Fruit fly (Drosophila melanogaster) whole organism, embryonic: Measurements from ENCODE around the gene COX7B.

Source experiments
- ATbp ChIP-seq: fragments of 200-800 bp; sonication (Bioruptor generic); optimal IDR thresholded peaks from 2 replicates; lab custom pipeline; 2017; ENCODE audit warnings: missing biosample characterization, mild to moderate bottlenecking, missing genetic modification characterization, missing genetic modification reagents
- CG10147 ChIP-seq: fragments of 200-800 bp; sonication (Bioruptor generic); optimal IDR thresholded peaks from 2 replicates; lab custom pipeline; 2019; ENCODE audit warnings: missing biosample characterization, mild to moderate bottlenecking, missing genetic modification characterization, moderate library complexity
- CG10209 ChIP-seq: fragments of 200-800 bp; sonication (Bioruptor generic); optimal IDR thresholded peaks from 3 replicates; lab custom pipeline; 2017; ENCODE audit warnings: missing biosample characterization, mild to moderate bottlenecking, missing genetic modification characterization, missing genetic modification reagents
- CG10431 ChIP-seq: fragments of 200-800 bp; sonication (Bioruptor generic); optimal IDR thresholded peaks from 3 replicates; lab custom pipeline; 2018; ENCODE audit warnings: missing biosample characterization, mild to moderate bottlenecking, missing genetic modification characterization
- CG10543 ChIP-seq: fragments of 200-800 bp; sonication (Bioruptor generic); optimal IDR thresholded peaks from 3 replicates; lab custom pipeline; 2017; ENCODE audit warnings: missing biosample characterization, mild to moderate bottlenecking, missing genetic modification characterization, moderate library complexity
- CG10959 ChIP-seq: fragments of 200-800 bp; sonication (Bioruptor generic); IDR thresholded peaks from 2 replicates; pipeline ENCODE4 v1.3.6; 2022; ENCODE audit warnings: missing biosample characterization, missing genetic modification characterization
- CG11560 ChIP-seq: fragments of 200-800 bp; sonication (Bioruptor generic); IDR thresholded peaks from 3 replicates; pipeline ENCODE4 v1.3.6; 2022; ENCODE audit warnings: missing biosample characterization, missing genetic modification characterization
- CG1529 ChIP-seq: fragments of 200-800 bp; sonication (Bioruptor generic); optimal IDR thresholded peaks from 3 replicates; lab custom pipeline; 2018; ENCODE audit warnings: missing biosample characterization, missing genetic modification characterization
- CG1792 ChIP-seq: fragments of 200-800 bp; sonication (Bioruptor generic); optimal IDR thresholded peaks from 2 replicates; lab custom pipeline; 2016; ENCODE audit warnings: missing biosample characterization, missing genetic modification characterization
- CG1832 ChIP-seq: fragments of 200-800 bp; sonication (Bioruptor generic); optimal IDR thresholded peaks from 2 replicates; lab custom pipeline; 2017; ENCODE audit warnings: missing biosample characterization, mild to moderate bottlenecking, missing genetic modification characterization, inconsistent platforms
- CG18764 ChIP-seq: fragments of 200-800 bp; sonication (Bioruptor generic); optimal IDR thresholded peaks from 3 replicates; lab custom pipeline; 2016; ENCODE audit warnings: missing biosample characterization, missing genetic modification characterization
- CG2202 ChIP-seq: fragments of 200-800 bp; sonication (Bioruptor generic); optimal IDR thresholded peaks from 2 replicates; lab custom pipeline; 2018; ENCODE audit warnings: missing biosample characterization, mild to moderate bottlenecking, missing genetic modification characterization
- CG2712 ChIP-seq: fragments of 200-800 bp; optimal IDR thresholded peaks from 3 replicates; lab custom pipeline; 2019; ENCODE audit warnings: missing biosample characterization, mild to moderate bottlenecking, missing genetic modification characterization, moderate library complexity
- CG31365 ChIP-seq: fragments of 200-800 bp; sonication (Bioruptor generic); optimal IDR thresholded peaks from 2 replicates; lab custom pipeline; 2018; ENCODE audit warnings: missing biosample characterization, mild to moderate bottlenecking, missing genetic modification characterization
- CG3726 ChIP-seq: fragments of 200-800 bp; sonication (Bioruptor generic); IDR thresholded peaks from 3 replicates; pipeline ENCODE4, ENCODE4 v1.3.6; 2022; ENCODE audit warnings: missing biosample characterization, missing genetic modification characterization
- CG42726 ChIP-seq: fragments of 200-800 bp; sonication (Bioruptor generic); IDR thresholded peaks from 2 replicates; pipeline ENCODE4 v1.3.6; 2022; ENCODE audit warnings: missing biosample characterization, missing genetic modification characterization; ENCODE audit not compliant: partially characterized antibody
- CG4282 ChIP-seq: fragments of 200-800 bp; sonication (Bioruptor generic); optimal IDR thresholded peaks from 2 replicates; lab custom pipeline; 2016; ENCODE audit warnings: missing biosample characterization, missing genetic modification characterization
- CG4328 ChIP-seq: fragments of 200-800 bp; sonication (Bioruptor generic); optimal IDR thresholded peaks from 3 replicates; lab custom pipeline; 2017; ENCODE audit warnings: missing biosample characterization, missing genetic modification reagents, missing genetic modification characterization
- CG4820 ChIP-seq: fragments of 200-800 bp; sonication (Bioruptor generic); optimal IDR thresholded peaks from 3 replicates; lab custom pipeline; 2016; ENCODE audit warnings: missing biosample characterization, missing genetic modification characterization
- CG8388 ChIP-seq: fragments of 200-800 bp; sonication (Bioruptor generic); optimal IDR thresholded peaks from 2 replicates; lab custom pipeline; 2019; ENCODE audit warnings: missing biosample characterization, mild to moderate bottlenecking, missing genetic modification characterization, moderate library complexity
- CG9797 ChIP-seq: fragments of 200-800 bp; sonication (Bioruptor generic); optimal IDR thresholded peaks from 3 replicates; lab custom pipeline; 2018; ENCODE audit warnings: missing biosample characterization, mild to moderate bottlenecking, missing genetic modification characterization
- CoRest ChIP-seq: fragments of 200-800 bp; sonication (Bioruptor generic); optimal IDR thresholded peaks from 3 replicates; lab custom pipeline; 2018; ENCODE audit warnings: missing biosample characterization, mild to moderate bottlenecking, missing genetic modification characterization, moderate library complexity
- Fer2 ChIP-seq: fragments of 200-800 bp; sonication (Bioruptor generic); optimal IDR thresholded peaks from 2 replicates; lab custom pipeline; 2018; ENCODE audit warnings: missing biosample characterization, mild to moderate bottlenecking, missing genetic modification characterization, moderate library complexity
- Gug ChIP-seq: fragments of 200-800 bp; sonication (Bioruptor generic); IDR thresholded peaks from 4 replicates; pipeline ENCODE4 v1.3.6; 2022; ENCODE audit warnings: missing biosample characterization, missing genetic modification characterization
- HHEX ChIP-seq: fragments of 200-800 bp; sonication (Bioruptor generic); optimal IDR thresholded peaks from 3 replicates; lab custom pipeline; 2017; ENCODE audit warnings: missing biosample characterization, mild to moderate bottlenecking, missing genetic modification characterization, missing genetic modification reagents
- HmgZ ChIP-seq: fragments of 200-800 bp; sonication (Bioruptor generic); optimal IDR thresholded peaks from 2 replicates; lab custom pipeline; 2018; ENCODE audit warnings: missing biosample characterization, mild to moderate bottlenecking, missing genetic modification characterization
- Hr78 ChIP-seq, 2 experiments: fragments of 200-800 bp in 1 of 2; fragments of >200 bp in 1 of 2; sonication (Bioruptor generic) in 1 of 2; optimal IDR thresholded peaks; 2 replicates each; lab custom pipeline; 2017 to 2019; ENCODE audit warnings: missing biosample characterization in 2 of 2, missing genetic modification characterization in 2 of 2, mild to moderate bottlenecking in 1 of 2, moderate library complexity in 1 of 2
- Lhr ChIP-seq: fragments of 200-800 bp; sonication (Bioruptor generic); optimal IDR thresholded peaks from 3 replicates; lab custom pipeline; 2017; ENCODE audit warnings: mild to moderate bottlenecking, missing biosample characterization, missing genetic modification reagents, missing genetic modification characterization
- Neu2 ChIP-seq: fragments of 200-800 bp; sonication (Bioruptor generic); optimal IDR thresholded peaks from 3 replicates; lab custom pipeline; 2016; ENCODE audit warnings: missing biosample characterization, missing genetic modification characterization, borderline replicate concordance
- Oaz ChIP-seq: fragments of 200-800 bp; sonication (Bioruptor generic); IDR thresholded peaks from 2 replicates; pipeline ENCODE4 v1.3.6; 2022; ENCODE audit warnings: missing biosample characterization, missing genetic modification characterization
- Optix ChIP-seq: fragments of 200-800 bp; sonication (Bioruptor generic); IDR thresholded peaks from 3 replicates; pipeline ENCODE4 v1.3.6; 2022; ENCODE audit warnings: missing biosample characterization, missing genetic modification characterization
- Rfx ChIP-seq: fragments of 200-800 bp; sonication (Bioruptor generic); IDR thresholded peaks from 2 replicates; pipeline ENCODE4 v1.3.6; 2022; ENCODE audit warnings: missing biosample characterization, missing genetic modification characterization
- Sin3A ChIP-seq: fragments of >200 bp; optimal IDR thresholded peaks from 2 replicates; lab custom pipeline; 2018
- Usf ChIP-seq: fragments of 200-800 bp; sonication (Bioruptor generic); optimal IDR thresholded peaks from 2 replicates; lab custom pipeline; 2017; ENCODE audit warnings: missing genotype, missing biosample characterization, missing genetic modification characterization
- bcd ChIP-seq: fragments of 200-800 bp; sonication (Bioruptor generic); optimal IDR thresholded peaks from 2 replicates; lab custom pipeline; 2017; ENCODE audit warnings: missing biosample characterization, mild to moderate bottlenecking, missing genetic modification characterization
- caup ChIP-seq: fragments of 200-800 bp; sonication (Bioruptor generic); optimal IDR thresholded peaks from 3 replicates; lab custom pipeline; 2017; ENCODE audit warnings: missing biosample characterization, mild to moderate bottlenecking, missing genetic modification characterization, moderate library complexity; ENCODE audit not compliant: severe bottlenecking
- gcm2 ChIP-seq: fragments of 200-800 bp; sonication (Bioruptor generic); optimal IDR thresholded peaks from 2 replicates; lab custom pipeline; 2016; ENCODE audit warnings: missing biosample characterization, missing genetic modification characterization
- hkb ChIP-seq, 2 experiments: fragments of 200-800 bp in 1 of 2; fragments of >200 bp in 1 of 2; sonication (Bioruptor generic) in 1 of 2; IDR thresholded peaks in 1 of 2; optimal IDR thresholded peaks in 1 of 2; 2 replicates each; pipeline versions ENCODE4 v1.3.6 to Lab custom; 2017 to 2022; ENCODE audit warnings: missing biosample characterization in 1 of 2, missing genetic modification characterization in 1 of 2
- jumu ChIP-seq: fragments of 200-800 bp; sonication (Bioruptor generic); optimal IDR thresholded peaks from 3 replicates; lab custom pipeline; 2016; ENCODE audit warnings: missing biosample characterization, missing genetic modification characterization
- lmd ChIP-seq: fragments of 200-800 bp; sonication (Bioruptor generic); IDR thresholded peaks from 2 replicates; pipeline ENCODE4 v1.3.6; 2022; ENCODE audit warnings: missing biosample characterization, missing genetic modification characterization
- nerfin-2 ChIP-seq: fragments of 200-800 bp; sonication (Bioruptor generic); IDR thresholded peaks from 2 replicates; pipeline ENCODE4 v1.3.6; 2022; ENCODE audit warnings: missing biosample characterization, missing genetic modification characterization; ENCODE audit not compliant: partially characterized antibody
- ro ChIP-seq: fragments of 200-800 bp; sonication (Bioruptor generic); IDR thresholded peaks from 2 replicates; pipeline ENCODE4 v1.3.6; 2022; ENCODE audit warnings: missing biosample characterization, missing genetic modification characterization
- slp2 ChIP-seq: fragments of 200-800 bp; sonication (Bioruptor generic); optimal IDR thresholded peaks from 2 replicates; lab custom pipeline; 2016; ENCODE audit warnings: missing biosample characterization, missing genetic modification characterization
- tna ChIP-seq: fragments of 200-800 bp; sonication (Bioruptor generic); IDR thresholded peaks from 2 replicates; pipeline ENCODE4 v1.3.6; 2022; ENCODE audit warnings: missing biosample characterization, missing genetic modification characterization; ENCODE audit not compliant: partially characterized antibody
- trem ChIP-seq: fragments of 200-800 bp; optimal IDR thresholded peaks from 3 replicates; lab custom pipeline; 2019; ENCODE audit warnings: missing biosample characterization, mild to moderate bottlenecking, missing genetic modification characterization, moderate library complexity
- trh ChIP-seq: fragments of 200-800 bp; sonication (Bioruptor generic); optimal IDR thresholded peaks from 2 replicates; lab custom pipeline; 2016; ENCODE audit warnings: missing biosample characterization, missing genetic modification characterization
- twi ChIP-seq: fragments of 200-800 bp; optimal IDR thresholded peaks from 2 replicates; lab custom pipeline; 2019; ENCODE audit warnings: missing biosample characterization, mild to moderate bottlenecking, missing genetic modification characterization, moderate library complexity
- usp ChIP-seq: fragments of >200 bp; optimal IDR thresholded peaks from 2 replicates; lab custom pipeline; 2017; ENCODE audit warnings: missing biosample characterization, missing genetic modification characterization
- vvl ChIP-seq: fragments of 200-800 bp; sonication (Bioruptor generic); IDR thresholded peaks from 2 replicates; pipeline ENCODE4 v1.3.6; 2022; ENCODE audit warnings: missing biosample characterization, missing genetic modification characterization
- z ChIP-seq: fragments of 200-800 bp; sonication (Bioruptor generic); IDR thresholded peaks from 3 replicates; pipeline ENCODE4 v1.3.6; 2022; ENCODE audit warnings: missing biosample characterization, missing genetic modification characterization

The COX7B gene

DNA sequence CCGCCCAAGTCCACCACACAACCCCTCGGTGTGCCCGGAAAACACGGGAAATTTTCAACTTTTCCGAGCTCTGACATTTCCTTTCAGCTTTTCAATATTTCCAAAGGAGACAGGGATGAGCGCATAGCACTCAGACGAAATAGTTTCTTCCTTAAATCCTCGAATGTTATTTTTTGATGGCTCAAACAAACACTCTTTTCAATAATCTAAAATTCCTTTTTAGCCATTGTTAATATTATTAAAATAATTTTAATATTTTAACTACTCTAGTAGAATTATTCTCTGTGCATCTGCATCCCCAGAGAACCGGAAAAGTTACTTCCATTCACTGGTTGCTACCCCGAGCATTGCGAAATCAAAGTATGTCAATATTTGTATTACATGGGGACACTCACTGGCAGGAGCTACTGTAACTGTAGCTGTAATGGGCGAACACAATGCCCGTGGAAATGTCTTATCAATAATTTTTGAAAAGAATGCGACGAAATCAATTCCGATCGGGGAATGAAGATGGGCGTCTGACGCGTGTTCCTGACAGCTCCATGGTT is 32.5 kb downstream of the COX7B start (continued):
- TF ChIP-seq CG31365, result no peak
- TF ChIP-seq CG18764 (GFP tag; lab: Kevin White, UChicago), result no peak
- TF ChIP-seq Hr78 (GFP tag; optimal IDR thresholded peaks at IDR 0.05; lab: Kevin White, UChicago), result no peak
- no peak for TF ChIP-seq Usf (GFP tag; lab: Kevin White, UChicago)
- TF ChIP-seq vvl (GFP tag; lab: Robert Waterston, UW), result 0 out of 2 replicates have a peak, but pooled peaks have one; percentile 16
- no peak for TF ChIP-seq CG4282 (GFP tag; lab: Kevin White, UChicago)
- peak; percentile 51 for TF ChIP-seq CG2712 (tag; lab: Kevin White, UChicago)
- TF ChIP-seq lmd (GFP tag; lab: Robert Waterston, UW), result no peak
- TF ChIP-seq CG1529, result no peak
- peak; percentile 5 for TF ChIP-seq ATbp (GFP tag; lab: Kevin White, UChicago)
- TF ChIP-seq CG10209 (GFP tag; lab: Kevin White, UChicago), result peak; percentile 37
- no peak for TF ChIP-seq CG2202
- TF ChIP-seq CG42726 (GFP tag; lab: Robert Waterston, UW), result no peak
- no peak for TF ChIP-seq CG3726 (GFP tag; lab: Robert Waterston, UW)
- no peak for TF ChIP-seq CG4328
- TF ChIP-seq Sin3A (lab: Kevin White, UChicago), result no peak
- peak; percentile 23 for TF ChIP-seq CoRest (tag; lab: Kevin White, UChicago)
- no peak for TF ChIP-seq HmgZ (tag; lab: Kevin White, UChicago)
- TF ChIP-seq slp2 (GFP tag; lab: Kevin White, UChicago), result no peak
- no peak for TF ChIP-seq Rfx (GFP tag; lab: Robert Waterston, UW)
- no peak for TF ChIP-seq tna (GFP tag; lab: Robert Waterston, UW)
- no peak for TF ChIP-seq nerfin-2
- TF ChIP-seq CG10147, result no peak
- no peak for TF ChIP-seq trh (GFP tag; lab: Kevin White, UChicago)
- peak; percentile 17 for TF ChIP-seq trem (tag; lab: Kevin White, UChicago)
- TF ChIP-seq caup (GFP tag; lab: Kevin White, UChicago), result no peak
- no peak for TF ChIP-seq Oaz (GFP tag; lab: Robert Waterston, UW)
- TF ChIP-seq z (GFP tag; lab: Robert Waterston, UW), result no peak
- TF ChIP-seq CG1792 (GFP tag; lab: Kevin White, UChicago), result no peak
- TF ChIP-seq CG10431 (GFP tag; lab: Kevin White, UChicago), result peak; percentile 67
- no peak for TF ChIP-seq CG11560 (tag; lab: Robert Waterston, UW)
- no peak for TF ChIP-seq Optix
- TF ChIP-seq Fer2 (tag; lab: Kevin White, UChicago), result no peak
- no peak for TF ChIP-seq jumu (GFP tag; lab: Kevin White, UChicago)
- no peak for TF ChIP-seq Lhr (GFP tag; lab: Kevin White, UChicago)
- no peak for TF ChIP-seq gcm2 (GFP tag; lab: Kevin White, UChicago)
- TF ChIP-seq CG10959 (GFP tag; lab: Robert Waterston, UW), result no peak
- no peak for TF ChIP-seq CG10543
- no peak for TF ChIP-seq twi (tag; lab: Kevin White, UChicago)
- no peak for TF ChIP-seq bcd (GFP tag; lab: Kevin White, UChicago)
- no peak for TF ChIP-seq CG1832
- peak; percentile 43 for TF ChIP-seq CG8388 (GFP tag; lab: Kevin White, UChicago)
- TF ChIP-seq CG4820, result no peak
- peak; percentile 37 for TF ChIP-seq HHEX (GFP tag; lab: Kevin White, UChicago)
- no peak for TF ChIP-seq Gug (GFP tag; lab: Robert Waterston, UW)
- no peak for TF ChIP-seq usp (GFP tag; lab: Kevin White, UChicago)
- no peak for TF ChIP-seq hkb (optimal IDR thresholded peaks at IDR 0.05; lab: Kevin White, UChicago)
- TF ChIP-seq hkb (GFP tag; IDR thresholded peaks at IDR 0.05; lab: Robert Waterston, UW), result peak; percentile 43; the same call in 1 of the 2 replicates
- TF ChIP-seq CG9797, result no peak
- no peak for TF ChIP-seq Neu2 (GFP tag; lab: Kevin White, UChicago)
- TF ChIP-seq ro (GFP tag; lab: Robert Waterston, UW), result no peak
